Worm (Caenorhabditis elegans) whole organism, L4 larva: Measurements from ENCODE around the gene lron-3.

Experiments used
- Y75B8A.6 ChIP-seq: fragments of 200-800 bp; sonication (Bioruptor generic); IDR thresholded peaks from 2 replicates; pipeline ENCODE4 v1.3.6; 2022; ENCODE audit warnings: missing genetic modification reagents, missing genetic modification characterization, missing compliant biosample characterization
- aly-2 ChIP-seq: sonication (generic microtip); optimal IDR thresholded peaks from 2 replicates; lab custom pipeline; 2018; ENCODE audit warnings: missing biosample characterization, missing genetic modification characterization
- dmd-9 ChIP-seq: fragments of 200-800 bp; sonication (Bioruptor generic); IDR thresholded peaks from 2 replicates; pipeline ENCODE4 v1.3.6; 2022; ENCODE audit warnings: missing genetic modification reagents, missing genetic modification characterization, missing compliant biosample characterization
- fos-1 ChIP-seq: fragments of 150-350 bp; optimal IDR thresholded peaks from 2 replicates; lab custom pipeline; 2014; ENCODE audit warnings: missing biosample characterization, missing genetic modification characterization
- mxl-2 ChIP-seq: fragments of 200-800 bp; sonication (Bioruptor generic); conservative IDR thresholded peaks from 2 replicates; pipeline ENCODE4 v1.3.6; 2022; ENCODE audit warnings: missing genetic modification reagents, missing genetic modification characterization, missing compliant biosample characterization
- nhr-6 ChIP-seq: fragments of 150-350 bp; optimal IDR thresholded peaks from 2 replicates; lab custom pipeline; 2014; ENCODE audit warnings: missing biosample characterization, missing genetic modification characterization
- unc-62 ChIP-seq, 3 experiments: fragments of 150-350 bp in 1 of 3; sonication (generic microtip); optimal IDR thresholded peaks in 2 of 3; peaks in 1 of 3; 1 replicate in 1 of 3; 2 replicates in 2 of 3; lab custom pipeline; 2014 to 2017; ENCODE audit warnings: missing biosample characterization in 3 of 3, missing genetic modification characterization in 3 of 3, missing genetic modification reagents in 3 of 3, missing genotype in 1 of 3

DNA sequence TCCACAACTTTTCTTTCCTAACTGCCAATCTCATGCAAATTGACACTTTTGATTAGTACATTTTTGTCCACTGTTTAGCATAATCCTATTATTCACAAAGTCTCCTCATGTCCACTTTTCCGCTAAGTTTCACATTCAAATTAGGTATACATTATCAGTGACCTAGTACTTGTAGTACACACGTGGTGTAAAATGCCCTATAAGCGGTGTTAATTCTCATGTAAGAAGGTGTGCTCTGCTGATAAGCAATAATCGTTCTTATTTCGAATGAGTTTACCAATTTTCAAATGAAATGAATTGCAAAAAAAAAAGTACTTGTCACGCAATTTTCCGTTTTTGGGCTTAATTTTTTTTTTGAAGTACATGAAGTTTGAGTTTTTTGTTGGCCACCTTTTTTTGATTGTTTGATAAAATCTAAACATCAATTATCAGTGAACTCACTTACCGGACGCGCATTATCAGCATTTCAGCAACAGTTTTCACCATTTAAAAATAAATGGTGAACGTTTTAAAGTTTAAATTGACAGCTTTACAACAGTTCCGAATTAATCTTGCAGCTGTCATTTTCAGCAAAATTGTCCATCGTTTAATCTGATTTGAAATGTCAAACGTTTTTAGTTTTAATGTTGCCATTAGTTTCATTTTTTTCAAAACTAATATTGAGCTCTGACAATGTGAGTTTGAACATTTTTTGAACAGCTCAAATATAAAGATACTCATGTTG lies 41.1 kb upstream of the lron-3 start:
- TF ChIP-seq dmd-9 (GFP tag; lab: Robert Waterston, UW) (no peak), Y75B8A.6 (GFP tag; lab: Robert Waterston, UW) (no peak), unc-62 (GFP tag; optimal IDR thresholded peaks at IDR 0.05 in 1 of 2; lab: Kevin White, UChicago) (no peak), unc-62 (tag; optimal IDR thresholded peaks at IDR 0.05; lab: Kevin White, UChicago) (no peak), mxl-2 (GFP tag; lab: Robert Waterston, UW) (no peak), fos-1 (tag; lab: Kevin White, UChicago) (no peak), nhr-6 (tag; lab: Kevin White, UChicago) (no peak), aly-2 (tag; lab: Kevin White, UChicago) (no peak)
